Fruit fly (Drosophila melanogaster) whole organism, embryonic: ENCODE results near the gene Arp3.

Experiments used
- Bgb ChIP-seq: fragments of 200-800 bp; sonication (Bioruptor generic); IDR thresholded peaks from 2 replicates; pipeline ENCODE4 v1.3.6; 2022; ENCODE audit warnings: missing biosample characterization, missing genetic modification characterization; ENCODE audit not compliant: partially characterized antibody
- BtbVII ChIP-seq: fragments of 200-800 bp; sonication (Bioruptor generic); optimal IDR thresholded peaks from 3 replicates; lab custom pipeline; 2017; ENCODE audit warnings: missing biosample characterization, mild to moderate bottlenecking, missing genetic modification characterization
- Bteb2 ChIP-seq: fragments of 200-800 bp; sonication (Bioruptor generic); optimal IDR thresholded peaks from 2 replicates; lab custom pipeline; 2016; ENCODE audit warnings: missing biosample characterization, missing genetic modification characterization
- CG10321 ChIP-seq: fragments of 200-800 bp; sonication (Bioruptor generic); IDR thresholded peaks from 2 replicates; pipeline ENCODE4 v1.3.6; 2022; ENCODE audit warnings: missing biosample characterization, missing genetic modification characterization
- CG12071 ChIP-seq: fragments of 200-800 bp; sonication (Bioruptor generic); optimal IDR thresholded peaks from 3 replicates; lab custom pipeline; 2018; ENCODE audit warnings: missing biosample characterization, mild to moderate bottlenecking, missing genetic modification characterization
- CG12155 ChIP-seq: fragments of 200-800 bp; sonication (Bioruptor generic); optimal IDR thresholded peaks from 3 replicates; lab custom pipeline; 2016; ENCODE audit warnings: missing biosample characterization, missing genetic modification characterization
- CG12236 ChIP-seq: fragments of 200-800 bp; sonication (Bioruptor generic); optimal IDR thresholded peaks from 2 replicates; lab custom pipeline; 2016; ENCODE audit warnings: missing biosample characterization, missing genetic modification characterization
- CG13775 ChIP-seq: fragments of 200-800 bp; sonication (Bioruptor generic); optimal IDR thresholded peaks from 3 replicates; lab custom pipeline; 2017; ENCODE audit warnings: missing biosample characterization, mild to moderate bottlenecking, missing genetic modification characterization
- CG14860 ChIP-seq: fragments of 200-800 bp; sonication (Bioruptor generic); IDR thresholded peaks from 3 replicates; pipeline ENCODE4 v1.3.6; 2022; ENCODE audit warnings: missing biosample characterization, missing genetic modification characterization; ENCODE audit not compliant: partially characterized antibody
- CG15696 ChIP-seq: fragments of 200-800 bp; sonication (Bioruptor generic); optimal IDR thresholded peaks from 2 replicates; lab custom pipeline; 2019; ENCODE audit warnings: missing biosample characterization, mild to moderate bottlenecking, missing genetic modification characterization, moderate library complexity
- CG16779 ChIP-seq: fragments of 200-800 bp; sonication (Bioruptor generic); IDR thresholded peaks from 2 replicates; pipeline ENCODE4 v1.3.6; 2022; ENCODE audit warnings: missing biosample characterization, missing genetic modification characterization
- CG1792 ChIP-seq: fragments of 200-800 bp; sonication (Bioruptor generic); optimal IDR thresholded peaks from 2 replicates; lab custom pipeline; 2016; ENCODE audit warnings: missing biosample characterization, missing genetic modification characterization
- CG2202 ChIP-seq: fragments of 200-800 bp; sonication (Bioruptor generic); optimal IDR thresholded peaks from 2 replicates; lab custom pipeline; 2018; ENCODE audit warnings: missing biosample characterization, mild to moderate bottlenecking, missing genetic modification characterization
- CG2678 ChIP-seq: fragments of 200-800 bp; sonication (Bioruptor generic); optimal IDR thresholded peaks from 3 replicates; lab custom pipeline; 2019; ENCODE audit warnings: missing biosample characterization, mild to moderate bottlenecking, missing genetic modification characterization, moderate library complexity
- CG3838 ChIP-seq: fragments of 200-800 bp; sonication (Bioruptor generic); optimal IDR thresholded peaks from 3 replicates; lab custom pipeline; 2016; ENCODE audit warnings: missing biosample characterization, missing genetic modification characterization
- CG42726 ChIP-seq: fragments of 200-800 bp; sonication (Bioruptor generic); IDR thresholded peaks from 2 replicates; pipeline ENCODE4 v1.3.6; 2022; ENCODE audit warnings: missing biosample characterization, missing genetic modification characterization; ENCODE audit not compliant: partially characterized antibody
- CG4424 ChIP-seq: fragments of 200-800 bp; sonication (Bioruptor generic); optimal IDR thresholded peaks from 3 replicates; lab custom pipeline; 2016; ENCODE audit warnings: missing biosample characterization, missing genetic modification characterization
- CG5180 ChIP-seq: fragments of 200-800 bp; sonication (Bioruptor generic); optimal IDR thresholded peaks from 3 replicates; lab custom pipeline; 2017; ENCODE audit warnings: missing biosample characterization, missing genetic modification characterization, mild to moderate bottlenecking, moderate library complexity, missing genetic modification reagents
- CG6791 ChIP-seq: fragments of 200-800 bp; sonication (Bioruptor generic); IDR thresholded peaks from 3 replicates; pipeline ENCODE4 v1.3.6; 2022; ENCODE audit warnings: missing biosample characterization, missing genetic modification characterization; ENCODE audit not compliant: partially characterized antibody
- CG8359 ChIP-seq: fragments of 200-800 bp; sonication (Bioruptor generic); optimal IDR thresholded peaks from 2 replicates; lab custom pipeline; 2017; ENCODE audit warnings: missing biosample characterization, mild to moderate bottlenecking, missing genetic modification characterization, borderline replicate concordance
- CG8765 ChIP-seq: fragments of 200-800 bp; sonication (Bioruptor generic); IDR thresholded peaks from 2 replicates; pipeline ENCODE4 v1.3.6; 2022; ENCODE audit warnings: missing biosample characterization, missing genetic modification characterization
- CG8944 ChIP-seq: fragments of 200-800 bp; sonication (Bioruptor generic); optimal IDR thresholded peaks from 3 replicates; lab custom pipeline; 2016; ENCODE audit warnings: missing biosample characterization, missing genetic modification characterization
- Dfd ChIP-seq, 2 experiments: fragments of >200 bp; optimal IDR thresholded peaks; 2 replicates each; lab custom pipeline; 2017; ENCODE audit warnings: missing biosample characterization in 2 of 2, missing genetic modification characterization in 2 of 2
- Gug ChIP-seq: fragments of 200-800 bp; sonication (Bioruptor generic); IDR thresholded peaks from 4 replicates; pipeline ENCODE4 v1.3.6; 2022; ENCODE audit warnings: missing biosample characterization, missing genetic modification characterization
- Hr3 ChIP-seq: fragments of 200-800 bp; sonication (Bioruptor generic); optimal IDR thresholded peaks from 3 replicates; lab custom pipeline; 2016; ENCODE audit warnings: missing biosample characterization, missing genetic modification characterization
- Hsf ChIP-seq: fragments of 200-800 bp; sonication (Bioruptor generic); optimal IDR thresholded peaks from 3 replicates; lab custom pipeline; 2016; ENCODE audit warnings: missing biosample characterization, missing genetic modification characterization
- Mad ChIP-seq: fragments of 200-800 bp; sonication (Bioruptor generic); optimal IDR thresholded peaks from 2 replicates; lab custom pipeline; 2016; ENCODE audit warnings: missing biosample characterization, missing genetic modification characterization
- PHDP ChIP-seq: fragments of 200-800 bp; sonication (Bioruptor generic); optimal IDR thresholded peaks from 3 replicates; lab custom pipeline; 2018; ENCODE audit warnings: missing biosample characterization, mild to moderate bottlenecking, missing genetic modification characterization, moderate library complexity
- Scr ChIP-seq: fragments of 200-800 bp; sonication (Bioruptor generic); IDR thresholded peaks from 2 replicates; pipeline ENCODE4 v1.3.6; 2022; ENCODE audit warnings: missing biosample characterization, missing genetic modification characterization; ENCODE audit not compliant: partially characterized antibody
- Stat92E ChIP-seq, 3 experiments: fragments of >200 bp in 2 of 3; fragments of 200-800 bp in 1 of 3; sonication (Bioruptor generic) in 1 of 3; optimal IDR thresholded peaks; 2 replicates each; lab custom pipeline; 2017 to 2019; ENCODE audit warnings: missing biosample characterization in 3 of 3, missing genetic modification characterization in 3 of 3, mild to moderate bottlenecking in 1 of 3, moderate library complexity in 1 of 3
- Tbp ChIP-seq: fragments of >200 bp; optimal IDR thresholded peaks from 2 replicates; lab custom pipeline; 2018; ENCODE audit warnings: missing biosample characterization, missing genetic modification characterization
- Xrp1 ChIP-seq: fragments of 200-800 bp; sonication (Bioruptor generic); IDR thresholded peaks from 2 replicates; pipeline ENCODE4 v1.3.6; 2022; ENCODE audit warnings: missing biosample characterization, missing genetic modification characterization
- ac ChIP-seq: fragments of 200-800 bp; sonication (Bioruptor generic); optimal IDR thresholded peaks from 3 replicates; lab custom pipeline; 2017; ENCODE audit warnings: missing biosample characterization, mild to moderate bottlenecking, missing genetic modification characterization
- amos ChIP-seq: fragments of 200-800 bp; sonication (Bioruptor generic); IDR thresholded peaks from 2 replicates; pipeline ENCODE4 v1.3.6; 2022; ENCODE audit warnings: missing biosample characterization, missing genetic modification characterization; ENCODE audit not compliant: partially characterized antibody
- cg ChIP-seq: fragments of 200-800 bp; sonication (Bioruptor generic); optimal IDR thresholded peaks from 3 replicates; lab custom pipeline; 2019; ENCODE audit warnings: missing biosample characterization, mild to moderate bottlenecking, missing genetic modification characterization, moderate library complexity
- da ChIP-seq: fragments of 200-800 bp; sonication (Bioruptor generic); optimal IDR thresholded peaks from 2 replicates; lab custom pipeline; 2016; ENCODE audit warnings: missing biosample characterization, missing genetic modification characterization
- danr ChIP-seq: fragments of 200-800 bp; sonication (Bioruptor generic); IDR thresholded peaks from 2 replicates; pipeline ENCODE4 v1.3.6; 2022; ENCODE audit warnings: missing biosample characterization, missing genetic modification characterization
- dm ChIP-seq: fragments of 200-800 bp; sonication (Bioruptor generic); optimal IDR thresholded peaks from 3 replicates; lab custom pipeline; 2016; ENCODE audit warnings: missing biosample characterization, missing genetic modification characterization
- dysf ChIP-seq: fragments of 200-800 bp; sonication (Bioruptor generic); IDR thresholded peaks from 3 replicates; pipeline ENCODE4 v1.3.6; 2022; ENCODE audit warnings: missing biosample characterization, missing genetic modification characterization
- fd3F ChIP-seq: fragments of 200-800 bp; sonication (Bioruptor generic); optimal IDR thresholded peaks from 2 replicates; lab custom pipeline; 2018; ENCODE audit warnings: missing biosample characterization, mild to moderate bottlenecking, missing genetic modification characterization, moderate library complexity
- fru ChIP-seq: fragments of >200 bp; optimal IDR thresholded peaks from 2 replicates; lab custom pipeline; 2017
- her ChIP-seq: fragments of 200-800 bp; sonication (Bioruptor generic); optimal IDR thresholded peaks from 2 replicates; lab custom pipeline; 2016; ENCODE audit warnings: missing biosample characterization, missing genetic modification characterization
- hth ChIP-seq: fragments of >200 bp; optimal IDR thresholded peaks from 2 replicates; lab custom pipeline; 2017; ENCODE audit warnings: inconsistent platforms
- insv ChIP-seq, 2 experiments: fragments of 200-800 bp; sonication (Bioruptor generic); optimal IDR thresholded peaks; 3 replicates each; lab custom pipeline; 2016 to 2018; ENCODE audit warnings: missing biosample characterization in 2 of 2, missing genetic modification characterization in 2 of 2
- knrl ChIP-seq: fragments of 200-800 bp; sonication (Bioruptor generic); IDR thresholded peaks from 3 replicates; pipeline ENCODE4 v1.3.6; 2022; ENCODE audit warnings: missing biosample characterization, missing genetic modification characterization; ENCODE audit not compliant: partially characterized antibody
- lilli ChIP-seq: fragments of 200-800 bp; sonication (Bioruptor generic); optimal IDR thresholded peaks from 3 replicates; lab custom pipeline; 2016; ENCODE audit warnings: missing biosample characterization, missing genetic modification characterization
- nom ChIP-seq: fragments of 200-800 bp; sonication (Bioruptor generic); optimal IDR thresholded peaks from 2 replicates; lab custom pipeline; 2017; ENCODE audit warnings: missing biosample characterization, missing genetic modification characterization, mild to moderate bottlenecking, moderate library complexity, missing genetic modification reagents
- sqz ChIP-seq: fragments of 200-800 bp; sonication (Bioruptor generic); optimal IDR thresholded peaks from 3 replicates; lab custom pipeline; 2018; ENCODE audit warnings: missing biosample characterization, mild to moderate bottlenecking, missing genetic modification characterization
- tgo ChIP-seq: fragments of 200-800 bp; sonication (Bioruptor generic); IDR thresholded peaks from 3 replicates; pipeline ENCODE4 v1.3.6; 2022; ENCODE audit warnings: missing biosample characterization, missing genetic modification characterization
- trem ChIP-seq: fragments of 200-800 bp; optimal IDR thresholded peaks from 3 replicates; lab custom pipeline; 2019; ENCODE audit warnings: missing biosample characterization, mild to moderate bottlenecking, missing genetic modification characterization, moderate library complexity

The Arp3 gene

dm6 chr3L:8127712-8128210 lies 12.1 kb upstream of the Arp3 start, which contains the start of the genes Cds and Uba2 (continued):
- TF ChIP-seq tgo (GFP tag; lab: Robert Waterston, UW) (peak; percentile 92), CG5180 (GFP tag; lab: Kevin White, UChicago) (no peak), ac (GFP tag; lab: Kevin White, UChicago) (peak; percentile 61), insv (GFP tag; optimal IDR thresholded peaks at IDR 0.05; lab: Kevin White, UChicago) (peak in 1 of 2 experiments; percentile 93), knrl (GFP tag; lab: Robert Waterston, UW) (peak; percentile 57; the same call in 2 of the 3 replicates), CG8765 (GFP tag; lab: Robert Waterston, UW) (peak; percentile 79), Mad (GFP tag; lab: Kevin White, UChicago) (peak; percentile 83), CG15696 (tag; lab: Kevin White, UChicago) (peak; percentile 93), CG16779 (GFP tag; lab: Robert Waterston, UW) (peak; percentile 87), Dfd (GFP tag; optimal IDR thresholded peaks at IDR 0.05; lab: Kevin White, UChicago) (no peak), dysf (GFP tag; lab: Robert Waterston, UW) (peak; percentile 92), lilli (GFP tag; lab: Kevin White, UChicago) (peak; percentile 94), da (GFP tag; lab: Kevin White, UChicago) (no peak), CG2678 (tag; lab: Kevin White, UChicago) (peak; percentile 94), cg (GFP tag; lab: Kevin White, UChicago) (no peak), BtbVII (GFP tag; lab: Kevin White, UChicago) (peak; percentile 94), CG2202 (peak; percentile 88), CG42726 (GFP tag; lab: Robert Waterston, UW) (no peak), trem (tag; lab: Kevin White, UChicago) (peak; percentile 85), CG13775 (GFP tag; lab: Kevin White, UChicago) (peak; percentile 95), CG12155 (GFP tag; lab: Kevin White, UChicago) (peak; percentile 94), Hsf (GFP tag; lab: Kevin White, UChicago) (peak; percentile 87), PHDP (tag; lab: Kevin White, UChicago) (peak; percentile 95), her (GFP tag; lab: Kevin White, UChicago) (peak; percentile 63), fd3F (GFP tag; lab: Kevin White, UChicago) (peak; percentile 92), fru (lab: Kevin White, UChicago) (no peak), CG10321 (GFP tag; lab: Robert Waterston, UW) (0 out of 2 replicates have a peak, but pooled peaks have one; percentile 22), CG6791 (GFP tag; lab: Robert Waterston, UW) (no peak), danr (GFP tag; lab: Robert Waterston, UW) (peak; percentile 81), dm (peak; percentile 48), Gug (GFP tag; lab: Robert Waterston, UW) (peak; percentile 82), amos (peak; percentile 39; the same call in 1 of the 2 replicates), sqz (no peak), CG3838 (GFP tag; lab: Kevin White, UChicago) (peak; percentile 62), CG1792 (GFP tag; lab: Kevin White, UChicago) (peak; percentile 60), CG8944 (GFP tag; lab: Kevin White, UChicago) (peak; percentile 69), Scr (GFP tag; lab: Robert Waterston, UW) (peak; percentile 40), nom (GFP tag; lab: Kevin White, UChicago) (peak; percentile 86), Bteb2 (GFP tag; lab: Kevin White, UChicago) (peak; percentile 71), CG12071 (GFP tag; lab: Kevin White, UChicago) (no peak), Stat92E (GFP tag; optimal IDR thresholded peaks at IDR 0.05; lab: Kevin White, UChicago) (peak in 1 of 3 experiments; percentile 61), CG14860 (GFP tag; lab: Robert Waterston, UW) (no peak), Bgb (GFP tag; lab: Robert Waterston, UW) (peak; percentile 37; the same call in 1 of the 2 replicates), Tbp (GFP tag; lab: Kevin White, UChicago) (no peak), CG4424 (GFP tag; lab: Kevin White, UChicago) (peak; percentile 94), Xrp1 (GFP tag; lab: Robert Waterston, UW) (peak; percentile 90), CG8359 (GFP tag; lab: Kevin White, UChicago) (peak; percentile 61), CG12236 (GFP tag; lab: Kevin White, UChicago) (peak; percentile 5), Hr3 (peak; percentile 95), hth (lab: Kevin White, UChicago) (no peak)
